Worm (Caenorhabditis elegans) whole organism, L1 larva: ENCODE results near the gene lact-3.
A peak's percentile ranks its signal among the peaks of the same experiment; 100 is the strongest.

Experiments
- C04F5.9 ChIP-seq: sonication (generic microtip); optimal IDR thresholded peaks from 2 replicates; lab custom pipeline; 2016; ENCODE audit warnings: missing genetic modification characterization, missing compliant biosample characterization
- Y116A8C.19 ChIP-seq: sonication (generic microtip); optimal IDR thresholded peaks from 2 replicates; lab custom pipeline; 2016; ENCODE audit warnings: missing compliant biosample characterization, missing genetic modification characterization, borderline replicate concordance
- aha-1 ChIP-seq: fragments of 150-350 bp; optimal IDR thresholded peaks from 2 replicates; lab custom pipeline; 2014; ENCODE audit warnings: missing biosample characterization, missing genetic modification characterization
- aly-2 ChIP-seq: fragments of 150-350 bp; optimal IDR thresholded peaks from 2 replicates; lab custom pipeline; 2014; ENCODE audit warnings: missing biosample characterization, missing genetic modification characterization
- ceh-63 ChIP-seq: fragments of 200-800 bp; sonication (Bioruptor generic); optimal IDR thresholded peaks from 2 replicates; lab custom pipeline; 2018; ENCODE audit warnings: mild to moderate bottlenecking, missing genetic modification characterization, missing compliant biosample characterization
- ceh-82 ChIP-seq, 3 experiments: fragments of 150-350 bp in 1 of 3; sonication (generic microtip) in 2 of 3; optimal IDR thresholded peaks; 2 replicates each; lab custom pipeline; 2014 to 2017; ENCODE audit warnings: missing biosample characterization in 3 of 3, missing genetic modification characterization in 3 of 3
- ceh-88 ChIP-seq: fragments of 200-800 bp; sonication (Bioruptor generic); IDR thresholded peaks from 2 replicates; pipeline ENCODE4 v1.3.6; 2022; ENCODE audit warnings: missing genetic modification characterization, missing compliant biosample characterization
- ceh-90 ChIP-seq: sonication (generic microtip); optimal IDR thresholded peaks from 2 replicates; lab custom pipeline; 2016; ENCODE audit warnings: missing genetic modification characterization, missing compliant biosample characterization
- dpl-1 ChIP-seq, 3 experiments: fragments of 150-350 bp in 2 of 3; sonication (generic microtip) in 1 of 3; optimal IDR thresholded peaks; 2 replicates each; lab custom pipeline; 2014 to 2017; ENCODE audit warnings: missing biosample characterization in 3 of 3, missing genetic modification characterization in 3 of 3, missing genetic modification reagents in 3 of 3
- efl-1 ChIP-seq, 4 experiments: fragments of 150-350 bp; optimal IDR thresholded peaks in 3 of 4; peaks in 1 of 4; 1 replicate in 1 of 4; 2 replicates in 3 of 4; lab custom pipeline; 2014; ENCODE audit warnings: missing biosample characterization in 2 of 4, missing genetic modification characterization in 2 of 4, missing genetic modification reagents in 2 of 4
- efl-3 ChIP-seq: fragments of 200-800 bp; sonication (Bioruptor generic); optimal IDR thresholded peaks from 2 replicates; lab custom pipeline; 2018; ENCODE audit warnings: mild to moderate bottlenecking, missing genetic modification characterization, missing compliant biosample characterization
- egl-13 ChIP-seq: sonication (generic microtip); optimal IDR thresholded peaks from 2 replicates; lab custom pipeline; 2016; ENCODE audit warnings: missing genotype, missing genetic modification reagents, missing genetic modification characterization, missing compliant biosample characterization
- ets-5 ChIP-seq: fragments of 200-800 bp; sonication (Bioruptor generic); IDR thresholded peaks from 2 replicates; pipeline ENCODE4 v1.3.6; 2022; ENCODE audit warnings: missing genetic modification characterization, missing compliant biosample characterization
- grh-1 ChIP-seq: fragments of 200-800 bp; sonication (Bioruptor generic); IDR thresholded peaks from 2 replicates; pipeline ENCODE4 v1.3.6; 2022; ENCODE audit warnings: missing genetic modification reagents, missing genetic modification characterization, missing compliant biosample characterization
- hlh-4 ChIP-seq: sonication (generic microtip); optimal IDR thresholded peaks from 2 replicates; lab custom pipeline; 2016; ENCODE audit warnings: mild to moderate bottlenecking, missing genetic modification characterization, missing compliant biosample characterization
- hpl-2 ChIP-seq: fragments of 150-350 bp; optimal IDR thresholded peaks from 2 replicates; lab custom pipeline; 2014; ENCODE audit warnings: missing biosample characterization, missing genetic modification reagents, missing genetic modification characterization
- lin-13 ChIP-seq: fragments of 150-350 bp; optimal IDR thresholded peaks from 2 replicates; lab custom pipeline; 2014; ENCODE audit warnings: missing biosample characterization, missing genetic modification reagents, missing genetic modification characterization
- lin-14 ChIP-seq: fragments of 200-800 bp; sonication (Bioruptor generic); optimal IDR thresholded peaks from 2 replicates; lab custom pipeline; 2018; ENCODE audit warnings: mild to moderate bottlenecking, missing genetic modification characterization, moderate library complexity, missing compliant biosample characterization
- lin-15B ChIP-seq: fragments of 150-350 bp; sonication (generic microtip); optimal IDR thresholded peaks from 3 replicates; lab custom pipeline; 2014; ENCODE audit warnings: missing biosample characterization, missing genetic modification characterization
- lin-35 ChIP-seq, 2 experiments: fragments of 150-350 bp; optimal IDR thresholded peaks; 2 replicates each; lab custom pipeline; 2014; ENCODE audit warnings: missing biosample characterization in 2 of 2, missing genetic modification characterization in 2 of 2, missing genetic modification reagents in 2 of 2
- lsy-2 ChIP-seq, 2 experiments: fragments of 150-350 bp; optimal IDR thresholded peaks; 2 replicates each; lab custom pipeline; 2014; ENCODE audit warnings: missing biosample characterization in 2 of 2, missing genetic modification characterization in 2 of 2
- mdl-1 ChIP-seq, 2 experiments: fragments of 150-350 bp; optimal IDR thresholded peaks; 2 replicates each; lab custom pipeline; 2014 to 2017; ENCODE audit warnings: missing biosample characterization in 2 of 2, missing genetic modification characterization in 2 of 2, inconsistent platforms in 1 of 2
- mep-1 ChIP-seq: fragments of 150-350 bp; optimal IDR thresholded peaks from 2 replicates; lab custom pipeline; 2014; ENCODE audit warnings: missing biosample characterization, missing genetic modification characterization
- nhr-11 ChIP-seq: fragments of 150-350 bp; optimal IDR thresholded peaks from 2 replicates; lab custom pipeline; 2014; ENCODE audit warnings: missing biosample characterization, missing genetic modification characterization
- nhr-12 ChIP-seq: sonication (generic microtip); optimal IDR thresholded peaks from 2 replicates; lab custom pipeline; 2017; ENCODE audit warnings: missing biosample characterization, missing genetic modification characterization
- nhr-19 ChIP-seq: fragments of 200-800 bp; sonication (Bioruptor generic); conservative IDR thresholded peaks from 2 replicates; pipeline ENCODE4 v1.3.6; 2022; ENCODE audit warnings: missing genetic modification characterization, missing compliant biosample characterization
- nhr-20 ChIP-seq: sonication (generic microtip); optimal IDR thresholded peaks from 2 replicates; lab custom pipeline; 2016; ENCODE audit warnings: mild to moderate bottlenecking, missing genetic modification characterization, missing compliant biosample characterization
- nhr-237 ChIP-seq: fragments of 150-350 bp; optimal IDR thresholded peaks from 2 replicates; lab custom pipeline; 2014; ENCODE audit warnings: missing biosample characterization, missing genetic modification characterization
- nhr-47 ChIP-seq: sonication (generic microtip); optimal IDR thresholded peaks from 2 replicates; lab custom pipeline; 2016; ENCODE audit warnings: mild to moderate bottlenecking, missing genetic modification characterization, moderate library complexity, missing compliant biosample characterization
- nhr-71 ChIP-seq: sonication (generic microtip); optimal IDR thresholded peaks from 2 replicates; lab custom pipeline; 2016; ENCODE audit warnings: mild to moderate bottlenecking, missing genetic modification characterization, moderate library complexity, missing compliant biosample characterization
- nhr-76 ChIP-seq: sonication (generic microtip); optimal IDR thresholded peaks from 2 replicates; lab custom pipeline; 2017; ENCODE audit warnings: missing biosample characterization, missing genetic modification characterization
- nhr-90 ChIP-seq: sonication (generic microtip); optimal IDR thresholded peaks from 2 replicates; lab custom pipeline; 2016; ENCODE audit warnings: mild to moderate bottlenecking, missing genetic modification characterization, missing compliant biosample characterization; ENCODE audit not compliant: poor library complexity
- pax-3 ChIP-seq: fragments of 200-800 bp; sonication (Bioruptor generic); optimal IDR thresholded peaks from 2 replicates; lab custom pipeline; 2018; ENCODE audit warnings: mild to moderate bottlenecking, missing genetic modification characterization, moderate library complexity, missing compliant biosample characterization
- pqm-1 ChIP-seq: sonication (generic microtip); optimal IDR thresholded peaks from 3 replicates; lab custom pipeline; 2017; ENCODE audit warnings: missing biosample characterization, missing genetic modification characterization
- skn-1 ChIP-seq: fragments of 150-350 bp; optimal IDR thresholded peaks from 2 replicates; lab custom pipeline; 2014; ENCODE audit warnings: missing biosample characterization, missing genetic modification characterization
- snpc-4 ChIP-seq: fragments of 150-350 bp; optimal IDR thresholded peaks from 2 replicates; lab custom pipeline; 2014; ENCODE audit warnings: missing biosample characterization, missing genetic modification characterization
- snu-23 ChIP-seq: sonication (generic microtip); optimal IDR thresholded peaks from 2 replicates; lab custom pipeline; 2016; ENCODE audit warnings: missing genetic modification characterization, missing compliant biosample characterization
- sox-4 ChIP-seq: sonication (generic microtip); optimal IDR thresholded peaks from 2 replicates; lab custom pipeline; 2016; ENCODE audit warnings: missing genetic modification characterization, missing compliant biosample characterization
- sptf-1 ChIP-seq: fragments of 150-350 bp; optimal IDR thresholded peaks from 2 replicates; lab custom pipeline; 2014; ENCODE audit warnings: missing biosample characterization, missing genetic modification characterization
- swsn-7 ChIP-seq: sonication (generic microtip); optimal IDR thresholded peaks from 2 replicates; lab custom pipeline; 2016; ENCODE audit warnings: missing genetic modification characterization, missing compliant biosample characterization
- xbp-1 ChIP-seq: sonication (generic microtip); optimal IDR thresholded peaks from 2 replicates; lab custom pipeline; 2016; ENCODE audit warnings: missing genetic modification characterization, missing compliant biosample characterization
- zag-1 ChIP-seq: fragments of 150-350 bp; optimal IDR thresholded peaks from 2 replicates; lab custom pipeline; 2014; ENCODE audit warnings: missing biosample characterization, missing genetic modification characterization
- ztf-11 ChIP-seq, 2 experiments: sonication (generic microtip); optimal IDR thresholded peaks; 2 replicates each; lab custom pipeline; 2016 to 2017; ENCODE audit warnings: missing genetic modification characterization in 2 of 2, missing biosample characterization in 1 of 2, missing compliant biosample characterization in 1 of 2
- ztf-4 ChIP-seq: fragments of 150-350 bp; optimal IDR thresholded peaks from 2 replicates; lab custom pipeline; 2014; ENCODE audit warnings: missing biosample characterization, missing genetic modification characterization

Gene lact-3

ce11 chrII:10607238-10607961 lies 50.1 kb downstream of the lact-3 start, which contains the start of gene ccm-3 (continued):
- TF ChIP-seq lin-35 (GFP tag; optimal IDR thresholded peaks at IDR 0.05; lab: Kevin White, UChicago) (peak; percentile 46 to 51), snu-23 (GFP tag; lab: Kevin White, UChicago) (peak; percentile 11), ets-5 (GFP tag; lab: Robert Waterston, UW) (no peak), nhr-90 (tag; lab: Kevin White, UChicago) (no peak), nhr-20 (tag; lab: Kevin White, UChicago) (no peak), pax-3 (tag; lab: Kevin White, UChicago) (no peak), nhr-12 (tag; lab: Kevin White, UChicago) (no peak), nhr-71 (tag; lab: Kevin White, UChicago) (peak; percentile 52), xbp-1 (peak; percentile 23), sox-4 (tag; lab: Kevin White, UChicago) (no peak), nhr-11 (no peak), ztf-4 (tag; lab: Kevin White, UChicago) (no peak), nhr-19 (GFP tag; lab: Robert Waterston, UW) (0 out of 2 replicates have a peak, but pooled peaks have one; percentile 22), ceh-88 (GFP tag; lab: Robert Waterston, UW) (no peak), dpl-1 (GFP tag; optimal IDR thresholded peaks at IDR 0.05; lab: Kevin White, UChicago) (peak; percentile 26 to 62 (median 34)), lin-13 (peak; percentile 17), pqm-1 (tag; lab: Kevin White, UChicago) (no peak), sptf-1 (tag; lab: Kevin White, UChicago) (no peak), mep-1 (no peak), skn-1 (tag; lab: Kevin White, UChicago) (no peak), efl-1 (optimal IDR thresholded peaks at IDR 0.05; lab: Kevin White, UChicago) (peak; percentile 43 to 52), efl-1 (GFP tag; optimal IDR thresholded peaks at IDR 0.05 in 1 of 2; lab: Kevin White, UChicago) (peak in 1 of 2 experiments; percentile 45), aly-2 (no peak), hpl-2 (GFP tag; lab: Kevin White, UChicago) (no peak), nhr-237 (tag; lab: Kevin White, UChicago) (no peak), hlh-4 (tag; lab: Kevin White, UChicago) (no peak), ceh-63 (GFP tag; lab: Kevin White, UChicago) (no peak), swsn-7 (tag; lab: Kevin White, UChicago) (no peak), Y116A8C.19 (tag; lab: Kevin White, UChicago) (no peak), snpc-4 (tag; lab: Kevin White, UChicago) (no peak), nhr-76 (tag; lab: Kevin White, UChicago) (no peak), nhr-47 (tag; lab: Kevin White, UChicago) (peak; percentile 30), aha-1 (no peak), lin-15B (peak; percentile 64), lin-14 (GFP tag; lab: Kevin White, UChicago) (peak; percentile 63), mdl-1 (tag; optimal IDR thresholded peaks at IDR 0.05; lab: Kevin White, UChicago) (no peak)

ce11 chrII:10605512-10605911 lies 52.0 kb downstream of the lact-3 start, which contains the start of gene taf-13:
taf-13 (minus strand) TSS chrII:10605612.
- TF ChIP-seq lsy-2 (tag; optimal IDR thresholded peaks at IDR 0.05; lab: Kevin White, UChicago) = no peak
- no peak for TF ChIP-seq ceh-82 (tag; optimal IDR thresholded peaks at IDR 0.05; lab: Kevin White, UChicago)
- no peak for TF ChIP-seq efl-3 (GFP tag; lab: Kevin White, UChicago)
- no peak for TF ChIP-seq ztf-11 (tag; optimal IDR thresholded peaks at IDR 0.05; lab: Kevin White, UChicago)
- TF ChIP-seq snpc-4 (tag; lab: Kevin White, UChicago) = no peak
- TF ChIP-seq ztf-4 (tag; lab: Kevin White, UChicago) = no peak
- TF ChIP-seq grh-1 = no peak
- TF ChIP-seq xbp-1 = no peak
- no peak for TF ChIP-seq zag-1 (tag; lab: Kevin White, UChicago)
- no peak for TF ChIP-seq pqm-1 (tag; lab: Kevin White, UChicago)
- TF ChIP-seq Y116A8C.19 (tag; lab: Kevin White, UChicago) = no peak
- no peak for TF ChIP-seq nhr-90 (tag; lab: Kevin White, UChicago)
- TF ChIP-seq C04F5.9 (tag; lab: Kevin White, UChicago) = no peak
- no peak for TF ChIP-seq ceh-90 (tag; lab: Kevin White, UChicago)
- TF ChIP-seq ets-5 (GFP tag; lab: Robert Waterston, UW) = no peak
- no peak for TF ChIP-seq egl-13 (tag; lab: Kevin White, UChicago)
- TF ChIP-seq, all 84 proteins: peak for 0
